Fruit fly (Drosophila melanogaster): ENCODE data around the gene promL.
A peak's percentile ranks its signal among the peaks of the same experiment; 100 is the strongest.

The promL gene

dm6 chr3L:3081146-3081872, 46.2 kb downstream of the promL start (continued):
- TF ChIP-seq ato (GFP tag; IDR thresholded peaks at IDR 0.05; ENCODE audit: partially characterized antibody) (no peak), Eip74EF (GFP tag; optimal IDR thresholded peaks at IDR 0.05) (peak in 1 of 2 experiments; percentile 97), CG8924 (tag; optimal IDR thresholded peaks at IDR 0.05) (peak; percentile 98), CG9876 (GFP tag; optimal IDR thresholded peaks at IDR 0.05) (peak; percentile 82), Hand (GFP tag; optimal IDR thresholded peaks at IDR 0.05) (peak; percentile 99), sug (tag; optimal IDR thresholded peaks at IDR 0.05) (peak; percentile 95), onecut (GFP tag; IDR thresholded peaks at IDR 0.05) (peak; percentile 96), CG17361 (GFP tag; IDR thresholded peaks at IDR 0.05) (peak; percentile 95), tup (GFP tag; optimal IDR thresholded peaks at IDR 0.05) (peak; percentile 97), row (GFP tag; IDR thresholded peaks at IDR 0.05) (peak; percentile 100), Atf-2 (GFP tag; optimal IDR thresholded peaks at IDR 0.05) (peak; percentile 95), ab (GFP tag; optimal IDR thresholded peaks at IDR 0.05) (peak; percentile 86), CG4854 (GFP tag; optimal IDR thresholded peaks at IDR 0.05) (peak; percentile 97), CG4282 (GFP tag; optimal IDR thresholded peaks at IDR 0.05) (peak; percentile 96), CG2199 (GFP tag; IDR thresholded peaks at IDR 0.05) (peak; percentile 98), Asciz (GFP tag; optimal IDR thresholded peaks at IDR 0.05) (peak; percentile 99), Adf1 (GFP tag; IDR thresholded peaks at IDR 0.05) (peak; percentile 98), CG12155 (GFP tag; optimal IDR thresholded peaks at IDR 0.05) (peak; percentile 97), Nf-YA (GFP tag; IDR thresholded peaks at IDR 0.05) (peak; percentile 96), stc (GFP tag; IDR thresholded peaks at IDR 0.05) (peak; percentile 99), CG4730 (GFP tag; IDR thresholded peaks at IDR 0.05) (peak; percentile 97), lab (GFP tag; optimal IDR thresholded peaks at IDR 0.05) (peak; percentile 100), disco-r (GFP tag; optimal IDR thresholded peaks at IDR 0.05) (peak; percentile 95), dmrt11E (tag; optimal IDR thresholded peaks at IDR 0.05) (peak; percentile 97), Gsc (GFP tag; IDR thresholded peaks at IDR 0.05) (no peak), Lhr (GFP tag; optimal IDR thresholded peaks at IDR 0.05) (peak; percentile 95), CG12769 (tag; optimal IDR thresholded peaks at IDR 0.05) (peak; percentile 99), D (optimal IDR thresholded peaks at IDR 0.05) (no peak), D (GFP tag; optimal IDR thresholded peaks at IDR 0.05) (peak; percentile 98), CG12744 (GFP tag; optimal IDR thresholded peaks at IDR 0.05) (peak; percentile 96), CG8388 (GFP tag; optimal IDR thresholded peaks at IDR 0.05) (peak; percentile 98), trem (tag; optimal IDR thresholded peaks at IDR 0.05) (peak; percentile 96), Sox100B (GFP tag; optimal IDR thresholded peaks at IDR 0.05) (peak; percentile 97), CG3995 (GFP tag; optimal IDR thresholded peaks at IDR 0.05) (peak; percentile 83), Abd-B (GFP tag; optimal IDR thresholded peaks at IDR 0.05) (peak; percentile 96), bcd (GFP tag; optimal IDR thresholded peaks at IDR 0.05) (peak; percentile 98), ara (GFP tag; IDR thresholded peaks at IDR 0.05) (peak; percentile 98), CG31441 (GFP tag; IDR thresholded peaks at IDR 0.05) (peak; percentile 96), CG1233 (GFP tag; optimal IDR thresholded peaks at IDR 0.05) (peak; percentile 97), CkIIα-i1 (GFP tag; IDR thresholded peaks at IDR 0.05) (peak; percentile 72; the same call in 1 of the 2 replicates), CG31365 (tag; optimal IDR thresholded peaks at IDR 0.05) (peak; percentile 93), E2f2 (GFP tag; IDR thresholded peaks at IDR 0.05) (peak; percentile 90), chif (GFP tag; optimal IDR thresholded peaks at IDR 0.05) (peak; percentile 93 to 97), CG33213 (GFP tag; optimal IDR thresholded peaks at IDR 0.05) (peak; percentile 95), Sry-β (GFP tag; optimal IDR thresholded peaks at IDR 0.05) (peak; percentile 64), CG18764 (GFP tag; optimal IDR thresholded peaks at IDR 0.05) (peak; percentile 96), ken (GFP tag; IDR thresholded peaks at IDR 0.05) (peak; percentile 99), Dip3 (GFP tag; optimal IDR thresholded peaks at IDR 0.05) (peak; percentile 97), Fer2 (tag; optimal IDR thresholded peaks at IDR 0.05) (peak; percentile 95), GATAe (GFP tag; conservative IDR thresholded peaks at IDR 0.05) (peak; percentile 94)
